Worm (Caenorhabditis elegans) whole organism, L4/young adult: ENCODE data around the gene srt-48.

Experiments
- W03F9.2 ChIP-seq: fragments of 150-350 bp; optimal IDR thresholded peaks from 2 replicates; lab custom pipeline; 2014; ENCODE audit warnings: missing biosample characterization, missing genetic modification characterization
- him-1 ChIP-seq: sonication (generic microtip); optimal IDR thresholded peaks from 2 replicates; lab custom pipeline; 2016; ENCODE audit warnings: missing genotype, missing genetic modification reagents, missing genetic modification characterization, missing compliant biosample characterization

ce11 chrIV:15016984-15017383 lies 51.7 kb downstream of the srt-48 start:
- no peak for TF ChIP-seq him-1 (tag; lab: Kevin White, UChicago)
- TF ChIP-seq W03F9.2 (tag; lab: Kevin White, UChicago) = no peak
